Worm (Caenorhabditis elegans) whole organism, L3 larva: ENCODE measurements around the gene gst-24.

Source experiments
- R02D3.7 ChIP-seq: fragments of 150-350 bp; optimal IDR thresholded peaks from 2 replicates; lab custom pipeline; 2014; ENCODE audit warnings: missing biosample characterization, missing genetic modification characterization
- aly-2 ChIP-seq: fragments of 150-350 bp; optimal IDR thresholded peaks from 2 replicates; lab custom pipeline; 2014; ENCODE audit warnings: missing biosample characterization, missing genetic modification characterization
- ama-1 ChIP-seq: fragments of 150-350 bp; optimal IDR thresholded peaks from 2 replicates; lab custom pipeline; 2018
- ceh-28 ChIP-seq: fragments of 150-350 bp; optimal IDR thresholded peaks from 2 replicates; lab custom pipeline; 2014; ENCODE audit warnings: missing biosample characterization, missing genetic modification reagents, missing genetic modification characterization
- ceh-9 ChIP-seq: sonication (generic microtip); optimal IDR thresholded peaks from 2 replicates; lab custom pipeline; 2018; ENCODE audit warnings: missing biosample characterization, missing genetic modification characterization
- egl-27 ChIP-seq: sonication (generic microtip); optimal IDR thresholded peaks from 4 replicates; lab custom pipeline; 2017; ENCODE audit warnings: missing biosample characterization, missing genetic modification reagents, missing genetic modification characterization
- egl-5 ChIP-seq: fragments of 150-350 bp; optimal IDR thresholded peaks from 2 replicates; lab custom pipeline; 2017; ENCODE audit warnings: missing biosample characterization, missing genetic modification reagents, missing genetic modification characterization, inconsistent platforms
- elt-1 ChIP-seq: fragments of 150-350 bp; optimal IDR thresholded peaks from 2 replicates; lab custom pipeline; 2014; ENCODE audit warnings: missing biosample characterization, missing genetic modification characterization
- fkh-2 ChIP-seq: fragments of 150-350 bp; optimal IDR thresholded peaks from 2 replicates; lab custom pipeline; 2014; ENCODE audit warnings: missing biosample characterization, missing genetic modification reagents, missing genetic modification characterization
- fos-1 ChIP-seq: fragments of 150-350 bp; optimal IDR thresholded peaks from 2 replicates; lab custom pipeline; 2014; ENCODE audit warnings: missing biosample characterization, missing genetic modification characterization
- hmg-11 ChIP-seq: sonication (generic microtip); optimal IDR thresholded peaks from 2 replicates; lab custom pipeline; 2016; ENCODE audit warnings: missing genetic modification characterization, missing compliant biosample characterization
- lin-15B ChIP-seq: fragments of 150-350 bp; optimal IDR thresholded peaks from 2 replicates; lab custom pipeline; 2014; ENCODE audit warnings: missing biosample characterization, missing genetic modification characterization
- lsy-12 ChIP-seq: sonication (generic microtip); optimal IDR thresholded peaks from 2 replicates; lab custom pipeline; 2016; ENCODE audit warnings: mild to moderate bottlenecking, missing genetic modification characterization, missing compliant biosample characterization
- nhr-237 ChIP-seq: fragments of 150-350 bp; optimal IDR thresholded peaks from 2 replicates; lab custom pipeline; 2014; ENCODE audit warnings: missing biosample characterization, missing genetic modification characterization
- nhr-67 ChIP-seq: fragments of 150-350 bp; optimal IDR thresholded peaks from 2 replicates; lab custom pipeline; 2014; ENCODE audit warnings: missing biosample characterization, missing genetic modification characterization
- nhr-76 ChIP-seq: fragments of 150-350 bp; sonication (generic microtip); optimal IDR thresholded peaks from 5 replicates; lab custom pipeline; 2014; ENCODE audit warnings: missing biosample characterization, missing genetic modification characterization
- sea-2 ChIP-seq: fragments of 150-350 bp; sonication (generic microtip); optimal IDR thresholded peaks from 4 replicates; lab custom pipeline; 2014; ENCODE audit warnings: missing biosample characterization, missing genetic modification reagents, missing genetic modification characterization
- skn-1 ChIP-seq: fragments of 150-350 bp; optimal IDR thresholded peaks from 2 replicates; lab custom pipeline; 2014; ENCODE audit warnings: missing biosample characterization, missing genetic modification characterization
- snpc-4 ChIP-seq: fragments of 150-350 bp; optimal IDR thresholded peaks from 2 replicates; lab custom pipeline; 2014; ENCODE audit warnings: missing biosample characterization, missing genetic modification characterization
- unc-39 ChIP-seq: sonication (generic microtip); optimal IDR thresholded peaks from 4 replicates; lab custom pipeline; 2017; ENCODE audit warnings: missing biosample characterization, missing genetic modification characterization
- ztf-4 ChIP-seq: fragments of 150-350 bp; optimal IDR thresholded peaks from 2 replicates; lab custom pipeline; 2014; ENCODE audit warnings: missing biosample characterization, missing genetic modification characterization

The gst-24 gene

ce11 chrII:13574395-13574794 is 36.8 kb downstream of the gst-24 start:
- TF ChIP-seq sea-2 (GFP tag; lab: Kevin White, UChicago) (no peak), elt-1 (tag; lab: Kevin White, UChicago) (no peak), lsy-12 (tag; lab: Kevin White, UChicago) (no peak), nhr-67 (no peak)

ce11 chrII:13567871-13568270 is 43.3 kb downstream of the gst-24 start, which contains the start of gene Y48E1B.3:
TSS of gene Y48E1B.3 (minus strand) at chrII:13567971.
- TF ChIP-seq egl-5 (tag; lab: Kevin White, UChicago) (no peak), egl-27 (tag; lab: Kevin White, UChicago) (no peak), ceh-28 (tag; lab: Kevin White, UChicago) (no peak), nhr-67 (no peak), nhr-76 (tag; lab: Kevin White, UChicago) (no peak), unc-39 (no peak), lin-15B (no peak), R02D3.7 (no peak), snpc-4 (no peak)

ce11 chrII:13560553-13560952 is 50.6 kb downstream of the gst-24 start:
- TF ChIP-seq nhr-237 (tag; lab: Kevin White, UChicago) (no peak), egl-5 (tag; lab: Kevin White, UChicago) (no peak), ztf-4 (no peak), ama-1 (lab: Kevin White, UChicago) (no peak), nhr-67 (no peak), fos-1 (no peak), ceh-9 (no peak), hmg-11 (tag; lab: Kevin White, UChicago) (no peak), aly-2 (tag; lab: Kevin White, UChicago) (no peak), fkh-2 (tag; lab: Kevin White, UChicago) (no peak), egl-27 (tag; lab: Kevin White, UChicago) (no peak), skn-1 (tag; lab: Kevin White, UChicago) (no peak)
